Fruit fly (Drosophila melanogaster): ENCODE data around the gene CG4955.

DNA sequence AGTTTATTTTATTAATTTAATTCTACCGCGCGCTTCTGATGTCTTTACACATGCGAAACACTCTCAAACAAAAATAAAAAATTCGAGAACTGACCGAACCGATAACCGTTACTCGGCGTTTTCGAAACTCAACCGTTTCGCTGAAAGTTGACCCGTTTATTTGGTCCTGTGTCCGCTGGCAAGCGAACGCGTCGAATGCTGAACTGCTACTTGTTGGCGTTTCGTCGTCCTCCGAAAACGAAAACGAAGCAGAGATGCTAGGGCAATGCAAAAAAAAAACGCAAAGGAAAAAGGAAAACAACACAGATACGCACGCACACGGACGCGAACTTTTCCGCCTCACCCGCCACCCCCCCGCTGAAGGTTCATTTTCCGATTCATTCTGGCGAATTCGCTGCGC, 14.6 kb upstream of the CG4955 start, which contains the start of gene CG45002:
- TF ChIP-seq Gug (GFP tag; IDR thresholded peaks at IDR 0.05) = no peak
- no peak for TF ChIP-seq CG6854 (GFP tag; optimal IDR thresholded peaks at IDR 0.05)
- no peak for TF ChIP-seq Blimp-1 (GFP tag; optimal IDR thresholded peaks at IDR 0.05)
- no peak for TF ChIP-seq lz (GFP tag; optimal IDR thresholded peaks at IDR 0.05)
- no peak for TF ChIP-seq CG6163 (GFP tag; IDR thresholded peaks at IDR 0.05)
- no peak for TF ChIP-seq achi (GFP tag; optimal IDR thresholded peaks at IDR 0.05)
- TF ChIP-seq CG32006 (GFP tag; optimal IDR thresholded peaks at IDR 0.05) = no peak
- TF ChIP-seq Hr4 (GFP tag; optimal IDR thresholded peaks at IDR 0.05) = no peak
- no peak for TF ChIP-seq CG1621 (tag; optimal IDR thresholded peaks at IDR 0.05)
- TF ChIP-seq Sox102F (GFP tag; optimal IDR thresholded peaks at IDR 0.05) = no peak
- no peak for TF ChIP-seq net (GFP tag; optimal IDR thresholded peaks at IDR 0.05)

Measured in whole organism, prepupa.